5 fruit fly cellular contexts compared by ENCODE assay signal in the genomic region with DNA sequence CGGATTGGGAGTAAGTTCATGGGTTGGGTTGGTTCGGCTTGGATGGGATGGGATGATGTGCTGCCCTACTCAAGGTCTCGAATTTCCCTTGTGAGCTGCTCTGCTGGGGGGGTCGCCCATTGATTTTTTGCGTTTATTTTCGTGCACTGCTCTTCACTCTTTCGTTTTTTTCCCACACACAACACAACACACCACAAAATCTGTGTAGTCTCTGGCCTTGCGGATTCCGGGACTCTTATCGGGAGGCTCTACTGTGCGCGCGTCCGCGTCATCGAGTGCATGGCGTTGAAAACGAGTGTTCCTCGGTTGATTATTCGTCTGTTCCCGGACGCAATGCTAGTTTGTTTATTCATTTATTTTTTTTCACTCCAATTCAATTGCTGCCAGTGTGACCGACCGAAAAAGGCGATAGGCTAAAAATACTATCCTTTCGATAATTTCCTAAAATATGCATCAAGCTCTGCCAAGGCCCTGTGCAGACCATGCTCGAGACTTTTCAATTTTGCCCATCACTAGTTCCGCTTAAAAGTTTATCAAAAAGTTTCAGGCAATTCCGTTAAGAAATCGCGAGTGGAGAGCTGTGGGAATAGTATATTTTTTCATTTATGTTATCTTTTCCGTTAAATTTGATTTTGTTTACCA.
TF ChIP-seq lines count a peak whose summit lies in the region.

WASp (minus strand) TSS at position 399 of the 642 bp plus-strand sequence.

TF ChIP-seq in whole organism, adult, 20 proteins besides CTCF, POLR2A, EP300 and RAD21 (continued from another document):
- no peak for TF ChIP-seq cnc (optimal IDR thresholded peaks at IDR 0.05; lab: Kevin White, UChicago)
- peak; percentile 76 for TF ChIP-seq bab1 (GFP tag; optimal IDR thresholded peaks at IDR 0.05; lab: Kevin White, UChicago)
- TF ChIP-seq CG11617 (GFP tag; optimal IDR thresholded peaks at IDR 0.05; lab: Kevin White, UChicago), result no peak
- TF ChIP-seq tj (GFP tag; optimal IDR thresholded peaks at IDR 0.05; lab: Kevin White, UChicago), result peak; percentile 5

TF ChIP-seq in whole organism, embryonic, 481 proteins besides CTCF, POLR2A, EP300 and RAD21 (continued from another document and continues in another):
- peak; percentile 71 for TF ChIP-seq CG2712 (tag; optimal IDR thresholded peaks at IDR 0.05; lab: Kevin White, UChicago)
- TF ChIP-seq pzg (GFP tag; optimal IDR thresholded peaks at IDR 0.05; lab: Kevin White, UChicago), result peak; percentile 94
- no peak for TF ChIP-seq CG15269 (tag; optimal IDR thresholded peaks at IDR 0.05; lab: Kevin White, UChicago)
- peak; percentile 25 for TF ChIP-seq CG12942 (GFP tag; optimal IDR thresholded peaks at IDR 0.05; lab: Kevin White, UChicago)
- TF ChIP-seq CG1832 (GFP tag; optimal IDR thresholded peaks at IDR 0.05; lab: Kevin White, UChicago), result no peak
- peak; percentile 73 for TF ChIP-seq BEAF-32 (GFP tag; optimal IDR thresholded peaks at IDR 0.05; lab: Kevin White, UChicago)
- peak; percentile 44 for TF ChIP-seq Bdp1 (GFP tag; optimal IDR thresholded peaks at IDR 0.05; lab: Kevin White, UChicago)
- 0 out of 2 replicates have a peak, but pooled peaks have one; percentile 8 for TF ChIP-seq peb (GFP tag; IDR thresholded peaks at IDR 0.05; lab: Robert Waterston, UW)
- peak in 1 of 2 experiments; percentile 54 for TF ChIP-seq crp (GFP tag; optimal IDR thresholded peaks at IDR 0.05; lab: Kevin White, UChicago)
- peak; percentile 100 for TF ChIP-seq CG17802 (tag; optimal IDR thresholded peaks at IDR 0.05; lab: Kevin White, UChicago)
- peak; percentile 80 for TF ChIP-seq Dref (GFP tag; IDR thresholded peaks at IDR 0.05; lab: Robert Waterston, UW)
- peak; percentile 81 for TF ChIP-seq caup (GFP tag; optimal IDR thresholded peaks at IDR 0.05; lab: Kevin White, UChicago; ENCODE audit: severe bottlenecking)
- peak; percentile 33; the same call in 1 of the 2 replicates for TF ChIP-seq CG11085 (GFP tag; IDR thresholded peaks at IDR 0.05; lab: Robert Waterston, UW)
- TF ChIP-seq ERR (GFP tag; optimal IDR thresholded peaks at IDR 0.05; lab: Kevin White, UChicago), result peak; percentile 67
- TF ChIP-seq pros (GFP tag; optimal IDR thresholded peaks at IDR 0.05; lab: Kevin White, UChicago), result no peak
- no peak for TF ChIP-seq fd64A (GFP tag; optimal IDR thresholded peaks at IDR 0.05; lab: Kevin White, UChicago)
- peak; percentile 70 for TF ChIP-seq CG3163 (GFP tag; optimal IDR thresholded peaks at IDR 0.05; lab: Kevin White, UChicago)
- TF ChIP-seq CG7372 (GFP tag; IDR thresholded peaks at IDR 0.05; lab: Robert Waterston, UW), result peak; percentile 31; the same call in 1 of the 2 replicates
- TF ChIP-seq CG4707 (GFP tag; optimal IDR thresholded peaks at IDR 0.05; lab: Kevin White, UChicago), result peak; percentile 62
- TF ChIP-seq D (optimal IDR thresholded peaks at IDR 0.05; lab: Kevin White, UChicago), result no peak
- TF ChIP-seq D (GFP tag; optimal IDR thresholded peaks at IDR 0.05; lab: Kevin White, UChicago), result peak; percentile 48
- peak; percentile 62 for TF ChIP-seq Fer3 (tag; optimal IDR thresholded peaks at IDR 0.05; lab: Kevin White, UChicago)
- TF ChIP-seq CG9727 (GFP tag; optimal IDR thresholded peaks at IDR 0.05; lab: Kevin White, UChicago), result peak; percentile 73
- peak; percentile 53 for TF ChIP-seq CG9609 (GFP tag; optimal IDR thresholded peaks at IDR 0.05; lab: Kevin White, UChicago)
- peak; percentile 62 for TF ChIP-seq vfl (GFP tag; optimal IDR thresholded peaks at IDR 0.05; lab: Kevin White, UChicago)
- TF ChIP-seq CG18011 (GFP tag; optimal IDR thresholded peaks at IDR 0.05; lab: Kevin White, UChicago), result peak; percentile 66
- TF ChIP-seq oc (tag; optimal IDR thresholded peaks at IDR 0.05; lab: Kevin White, UChicago), result peak; percentile 26
- TF ChIP-seq CG12071 (GFP tag; optimal IDR thresholded peaks at IDR 0.05; lab: Kevin White, UChicago), result peak; percentile 71
- no peak for TF ChIP-seq CG11093 (GFP tag; IDR thresholded peaks at IDR 0.05; lab: Robert Waterston, UW)

TF ChIP-seq in whole organism, prepupa, 60 proteins besides CTCF, POLR2A, EP300 and RAD21 (continued from another document and continues in another):
- TF ChIP-seq Sox15 (GFP tag; optimal IDR thresholded peaks at IDR 0.05; lab: Kevin White, UChicago) (peak; percentile 21), Blimp-1 (GFP tag; optimal IDR thresholded peaks at IDR 0.05; lab: Kevin White, UChicago) (no peak), vri (GFP tag; optimal IDR thresholded peaks at IDR 0.05; lab: Kevin White, UChicago) (no peak), CG11294 (GFP tag; IDR thresholded peaks at IDR 0.05; lab: Robert Waterston, UW) (no peak), Sox102F (GFP tag; optimal IDR thresholded peaks at IDR 0.05; lab: Kevin White, UChicago) (no peak), achi (GFP tag; optimal IDR thresholded peaks at IDR 0.05; lab: Kevin White, UChicago) (no peak), CG10669 (GFP tag; optimal IDR thresholded peaks at IDR 0.05; lab: Kevin White, UChicago) (no peak), fd85E (GFP tag; optimal IDR thresholded peaks at IDR 0.05; lab: Kevin White, UChicago) (peak; percentile 51), CG8632 (GFP tag; optimal IDR thresholded peaks at IDR 0.05; lab: Kevin White, UChicago) (no peak), OdsH (GFP tag; optimal IDR thresholded peaks at IDR 0.05; lab: Kevin White, UChicago) (no peak), CG34406 (GFP tag; optimal IDR thresholded peaks at IDR 0.05; lab: Kevin White, UChicago) (no peak), CG31627 (GFP tag; optimal IDR thresholded peaks at IDR 0.05; lab: Kevin White, UChicago) (peak; percentile 48), CG9139 (GFP tag; optimal IDR thresholded peaks at IDR 0.05; lab: Kevin White, UChicago) (no peak), CG3032 (tag; optimal IDR thresholded peaks at IDR 0.05; lab: Kevin White, UChicago) (peak; percentile 44), Ets96B (tag; optimal IDR thresholded peaks at IDR 0.05; lab: Kevin White, UChicago) (no peak), CG6276 (GFP tag; optimal IDR thresholded peaks at IDR 0.05; lab: Kevin White, UChicago) (peak; percentile 23), ss (GFP tag; optimal IDR thresholded peaks at IDR 0.05; lab: Kevin White, UChicago) (peak in 1 of 2 experiments; percentile 55), Eip75B (GFP tag; optimal IDR thresholded peaks at IDR 0.05; lab: Kevin White, UChicago) (no peak), net (GFP tag; optimal IDR thresholded peaks at IDR 0.05; lab: Kevin White, UChicago) (no peak), Smox (GFP tag; optimal IDR thresholded peaks at IDR 0.05; lab: Kevin White, UChicago) (no peak), Sox14 (GFP tag; optimal IDR thresholded peaks at IDR 0.05; lab: Kevin White, UChicago) (peak; percentile 64), CG6163 (GFP tag; IDR thresholded peaks at IDR 0.05; lab: Robert Waterston, UW) (peak; percentile 73), spab (GFP tag; optimal IDR thresholded peaks at IDR 0.05; lab: Kevin White, UChicago) (no peak), dac (GFP tag; optimal IDR thresholded peaks at IDR 0.05; lab: Kevin White, UChicago) (peak; percentile 47), topi (GFP tag; optimal IDR thresholded peaks at IDR 0.05; lab: Kevin White, UChicago) (no peak), salr (GFP tag; optimal IDR thresholded peaks at IDR 0.05; lab: Kevin White, UChicago) (peak; percentile 9 to 57), eg (GFP tag; IDR thresholded peaks at IDR 0.05; lab: Robert Waterston, UW) (no peak), CG15336 (GFP tag; IDR thresholded peaks at IDR 0.05; lab: Robert Waterston, UW) (no peak), cyc (GFP tag; optimal IDR thresholded peaks at IDR 0.05; lab: Kevin White, UChicago) (no peak), acj6 (GFP tag; optimal IDR thresholded peaks at IDR 0.05; lab: Kevin White, UChicago) (peak; percentile 56), CG32006 (GFP tag; optimal IDR thresholded peaks at IDR 0.05; lab: Kevin White, UChicago) (peak; percentile 35), CG6854 (GFP tag; optimal IDR thresholded peaks at IDR 0.05; lab: Kevin White, UChicago) (peak; percentile 51)

TF ChIP-seq in whole organism, pupa, 21 proteins besides CTCF, POLR2A, EP300 and RAD21 (continued from another document):
- TF ChIP-seq EcR (GFP tag; optimal IDR thresholded peaks at IDR 0.05; lab: Kevin White, UChicago) (no peak), CG32121 (GFP tag; IDR thresholded peaks at IDR 0.05; lab: Robert Waterston, UW) (peak; percentile 25; the same call in 1 of the 2 replicates)

TF ChIP-seq in whole organism, wandering third instar larva, 38 proteins besides CTCF, POLR2A, EP300 and RAD21 (continued from another document):
- no peak for TF ChIP-seq Hnf4 (GFP tag; optimal IDR thresholded peaks at IDR 0.05; lab: Kevin White, UChicago)
- TF ChIP-seq foxo (GFP tag; optimal IDR thresholded peaks at IDR 0.05; lab: Kevin White, UChicago), result peak in 1 of 2 experiments; percentile 55
- TF ChIP-seq ey (GFP tag; optimal IDR thresholded peaks at IDR 0.05; lab: Kevin White, UChicago), result peak; percentile 29
- no peak for TF ChIP-seq woc (GFP tag; optimal IDR thresholded peaks at IDR 0.05; lab: Kevin White, UChicago)
- no peak for TF ChIP-seq lola (GFP tag; optimal IDR thresholded peaks at IDR 0.05; lab: Kevin White, UChicago)
- TF ChIP-seq Dif (GFP tag; optimal IDR thresholded peaks at IDR 0.05; lab: Kevin White, UChicago; ENCODE audit: partially characterized antibody), result no peak
- TF ChIP-seq usp (GFP tag; optimal IDR thresholded peaks at IDR 0.05; lab: Kevin White, UChicago), result no peak
- TF ChIP-seq Hr83 (GFP tag; optimal IDR thresholded peaks at IDR 0.05; lab: Kevin White, UChicago; ENCODE audit: poor library complexity, severe bottlenecking), result peak; percentile 67
- no peak for TF ChIP-seq brk (GFP tag; optimal IDR thresholded peaks at IDR 0.05; lab: Kevin White, UChicago)
- peak; percentile 35 for TF ChIP-seq CG9705 (GFP tag; optimal IDR thresholded peaks at IDR 0.05; lab: Kevin White, UChicago)
- TF ChIP-seq OdsH (GFP tag; optimal IDR thresholded peaks at IDR 0.05; lab: Kevin White, UChicago), result peak; percentile 43
- no peak for TF ChIP-seq N (GFP tag; optimal IDR thresholded peaks at IDR 0.05; lab: Kevin White, UChicago)
- TF ChIP-seq rgr (GFP tag; optimal IDR thresholded peaks at IDR 0.05; lab: Kevin White, UChicago), result no peak
- TF ChIP-seq Abd-B (GFP tag; optimal IDR thresholded peaks at IDR 0.05; lab: Kevin White, UChicago), result no peak
- TF ChIP-seq sv (GFP tag; optimal IDR thresholded peaks at IDR 0.05; lab: Kevin White, UChicago), result peak; percentile 17
- no peak for TF ChIP-seq Mio (GFP tag; optimal IDR thresholded peaks at IDR 0.05; lab: Kevin White, UChicago)
- no peak for TF ChIP-seq Hr78 (GFP tag; optimal IDR thresholded peaks at IDR 0.05; lab: Kevin White, UChicago)
- TF ChIP-seq jim (GFP tag; optimal IDR thresholded peaks at IDR 0.05; lab: Kevin White, UChicago), result no peak
